Worm (Caenorhabditis elegans) whole organism, L1 larva: Measurements from ENCODE around the gene nhr-128.

Experiments used
- aly-2 ChIP-seq: fragments of 150-350 bp; optimal IDR thresholded peaks from 2 replicates; lab custom pipeline; 2014; ENCODE audit warnings: missing biosample characterization, missing genetic modification characterization
- ama-1 ChIP-seq: fragments of 150-350 bp; optimal IDR thresholded peaks from 2 replicates; lab custom pipeline; 2014
- ceh-8 ChIP-seq: fragments of 200-800 bp; sonication (Bioruptor generic); optimal IDR thresholded peaks from 2 replicates; lab custom pipeline; 2018; ENCODE audit warnings: mild to moderate bottlenecking, missing genetic modification characterization, moderate library complexity, missing compliant biosample characterization
- ceh-82 ChIP-seq, 3 experiments: fragments of 150-350 bp in 1 of 3; sonication (generic microtip) in 2 of 3; optimal IDR thresholded peaks; 2 replicates each; lab custom pipeline; 2014 to 2017; ENCODE audit warnings: missing biosample characterization in 3 of 3, missing genetic modification characterization in 3 of 3
- ets-5 ChIP-seq: fragments of 200-800 bp; sonication (Bioruptor generic); IDR thresholded peaks from 2 replicates; pipeline ENCODE4 v1.3.6; 2022; ENCODE audit warnings: missing genetic modification characterization, missing compliant biosample characterization
- fkh-10 ChIP-seq: sonication (generic microtip); optimal IDR thresholded peaks from 2 replicates; lab custom pipeline; 2017; ENCODE audit warnings: missing biosample characterization, missing genetic modification reagents, missing genetic modification characterization
- jun-1 ChIP-seq: fragments of 150-350 bp; optimal IDR thresholded peaks from 2 replicates; lab custom pipeline; 2014; ENCODE audit warnings: missing biosample characterization, missing genetic modification reagents, missing genetic modification characterization
- lin-14 ChIP-seq: fragments of 200-800 bp; sonication (Bioruptor generic); optimal IDR thresholded peaks from 2 replicates; lab custom pipeline; 2018; ENCODE audit warnings: mild to moderate bottlenecking, missing genetic modification characterization, moderate library complexity, missing compliant biosample characterization
- nhr-84 ChIP-seq: sonication (generic microtip); optimal IDR thresholded peaks from 2 replicates; lab custom pipeline; 2017; ENCODE audit warnings: missing biosample characterization, missing genetic modification characterization

DNA sequence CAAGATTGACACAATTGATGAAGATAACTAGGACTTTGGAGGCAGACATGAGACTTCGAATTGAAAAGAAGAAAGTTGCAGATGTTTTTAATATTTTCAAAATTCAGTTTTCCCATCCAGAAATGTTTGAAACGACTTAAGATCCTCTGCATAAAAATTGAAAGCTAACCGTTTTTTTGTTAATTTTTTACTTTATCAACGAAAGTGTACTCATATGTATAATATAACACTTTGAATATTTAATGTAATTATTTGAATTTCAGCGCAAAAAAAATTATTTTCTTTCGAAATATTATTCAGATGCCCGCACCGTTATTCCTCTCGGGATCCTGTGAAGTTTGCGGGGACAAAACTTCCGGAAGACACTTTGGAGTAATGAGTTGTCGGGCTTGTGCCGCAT, 5.0 kb downstream of the nhr-128 start, which contains the start of gene nhr-18:
- TF ChIP-seq lin-14 (GFP tag; lab: Kevin White, UChicago) (no peak), ama-1 (lab: Kevin White, UChicago) (no peak), aly-2 (tag; lab: Kevin White, UChicago) (no peak), ceh-8 (GFP tag; lab: Kevin White, UChicago) (no peak), jun-1 (tag; lab: Kevin White, UChicago) (no peak), ets-5 (no peak), ceh-82 (tag; optimal IDR thresholded peaks at IDR 0.05; lab: Kevin White, UChicago) (no peak), nhr-84 (tag; lab: Kevin White, UChicago) (no peak), fkh-10 (GFP tag; lab: Kevin White, UChicago) (no peak)
